Worm (Caenorhabditis elegans): Measurements from ENCODE around the gene par-3.

- TF ChIP-seq repo-1 (tag; optimal IDR thresholded peaks at IDR 0.05) (peak; percentile 53), let-526 (GFP tag; IDR thresholded peaks at IDR 0.05) (no peak)
Observed at ce11 chrIII:5653692-5654105, 10.3 kb upstream of the par-3 start.
